Fruit fly (Drosophila melanogaster) whole organism, embryonic: ENCODE measurements around the gene CG32488.

ENCODE experiments used
- Adf1 ChIP-seq: fragments of 200-800 bp; sonication (Bioruptor generic); IDR thresholded peaks from 2 replicates; pipeline ENCODE4 v1.3.6; 2022; ENCODE audit warnings: missing biosample characterization, missing genetic modification characterization
- Aef1 ChIP-seq: fragments of 200-800 bp; sonication (Bioruptor generic); IDR thresholded peaks from 3 replicates; pipeline ENCODE4 v1.3.6; 2022; ENCODE audit warnings: missing biosample characterization, missing genetic modification characterization
- Bdp1 ChIP-seq: fragments of 200-800 bp; sonication (Bioruptor generic); optimal IDR thresholded peaks from 3 replicates; lab custom pipeline; 2016; ENCODE audit warnings: missing biosample characterization, missing genetic modification characterization
- CG10267 ChIP-seq: fragments of 200-800 bp; sonication (Bioruptor generic); optimal IDR thresholded peaks from 2 replicates; lab custom pipeline; 2018; ENCODE audit warnings: missing biosample characterization, mild to moderate bottlenecking, missing genetic modification characterization, moderate library complexity
- CG10321 ChIP-seq: fragments of 200-800 bp; sonication (Bioruptor generic); IDR thresholded peaks from 2 replicates; pipeline ENCODE4 v1.3.6; 2022; ENCODE audit warnings: missing biosample characterization, missing genetic modification characterization
- CG10431 ChIP-seq: fragments of 200-800 bp; sonication (Bioruptor generic); optimal IDR thresholded peaks from 3 replicates; lab custom pipeline; 2018; ENCODE audit warnings: missing biosample characterization, mild to moderate bottlenecking, missing genetic modification characterization
- CG12104 ChIP-seq: fragments of 200-800 bp; sonication (Bioruptor generic); optimal IDR thresholded peaks from 3 replicates; lab custom pipeline; 2016; ENCODE audit warnings: missing biosample characterization, missing genetic modification characterization
- CG12744 ChIP-seq: fragments of 200-800 bp; sonication (Bioruptor generic); optimal IDR thresholded peaks from 2 replicates; lab custom pipeline; 2016; ENCODE audit warnings: missing biosample characterization, missing genetic modification characterization
- CG15011 ChIP-seq: fragments of 200-800 bp; sonication (Bioruptor generic); optimal IDR thresholded peaks from 3 replicates; lab custom pipeline; 2018; ENCODE audit warnings: missing biosample characterization, mild to moderate bottlenecking, missing genetic modification characterization
- CG15514 ChIP-seq: fragments of 200-800 bp; sonication (Bioruptor generic); optimal IDR thresholded peaks from 3 replicates; lab custom pipeline; 2017; ENCODE audit warnings: missing biosample characterization, missing genetic modification characterization, mild to moderate bottlenecking, moderate library complexity, missing genetic modification reagents
- CG1647 ChIP-seq: fragments of 200-800 bp; sonication (Bioruptor generic); optimal IDR thresholded peaks from 3 replicates; lab custom pipeline; 2016; ENCODE audit warnings: missing biosample characterization, missing genetic modification characterization
- CG17186 ChIP-seq: fragments of 200-800 bp; sonication (Bioruptor generic); optimal IDR thresholded peaks from 3 replicates; lab custom pipeline; 2017; ENCODE audit warnings: missing biosample characterization, missing genetic modification reagents, missing genetic modification characterization
- CG17612 ChIP-seq: fragments of 200-800 bp; sonication (Bioruptor generic); IDR thresholded peaks from 2 replicates; pipeline ENCODE4 v1.3.6; 2022; ENCODE audit warnings: missing biosample characterization, missing genetic modification characterization
- CG31224 ChIP-seq: fragments of 200-800 bp; sonication (Bioruptor generic); IDR thresholded peaks from 2 replicates; pipeline ENCODE4 v1.3.6; 2022; ENCODE audit warnings: missing biosample characterization, missing genetic modification characterization
- CG3163 ChIP-seq: fragments of 200-800 bp; sonication (Bioruptor generic); optimal IDR thresholded peaks from 3 replicates; lab custom pipeline; 2016; ENCODE audit warnings: missing biosample characterization, missing genetic modification characterization
- CG34224 ChIP-seq: fragments of 200-800 bp; sonication (Bioruptor generic); IDR thresholded peaks from 3 replicates; pipeline ENCODE4 v1.3.6; 2022; ENCODE audit warnings: missing biosample characterization, missing genetic modification characterization; ENCODE audit not compliant: partially characterized antibody
- CG34376 ChIP-seq: fragments of 200-800 bp; sonication (Bioruptor generic); optimal IDR thresholded peaks from 2 replicates; lab custom pipeline; 2018; ENCODE audit warnings: missing biosample characterization, mild to moderate bottlenecking, missing genetic modification characterization
- CG4404 ChIP-seq: fragments of 200-800 bp; sonication (Bioruptor generic); IDR thresholded peaks from 2 replicates; pipeline ENCODE4 v1.3.6; 2022; ENCODE audit warnings: missing biosample characterization, missing genetic modification characterization
- CG4854 ChIP-seq: fragments of 200-800 bp; sonication (Bioruptor generic); optimal IDR thresholded peaks from 2 replicates; lab custom pipeline; 2016; ENCODE audit warnings: missing biosample characterization, missing genetic modification characterization, inconsistent platforms
- CHES-1-like ChIP-seq: fragments of 200-800 bp; sonication (Bioruptor generic); optimal IDR thresholded peaks from 2 replicates; lab custom pipeline; 2016; ENCODE audit warnings: missing biosample characterization, missing genetic modification characterization
- D19A ChIP-seq: fragments of 200-800 bp; optimal IDR thresholded peaks from 3 replicates; lab custom pipeline; 2019; ENCODE audit warnings: missing biosample characterization, mild to moderate bottlenecking, missing genetic modification characterization, moderate library complexity
- Dfd ChIP-seq, 2 experiments: fragments of >200 bp; optimal IDR thresholded peaks; 2 replicates each; lab custom pipeline; 2017; ENCODE audit warnings: missing biosample characterization in 2 of 2, missing genetic modification characterization in 2 of 2
- Dref ChIP-seq: fragments of 200-800 bp; sonication (Bioruptor generic); IDR thresholded peaks from 2 replicates; pipeline ENCODE4 v1.3.6; 2022; ENCODE audit warnings: missing biosample characterization, missing genetic modification characterization
- Ets97D ChIP-seq: fragments of 200-800 bp; sonication (Bioruptor generic); optimal IDR thresholded peaks from 3 replicates; lab custom pipeline; 2016; ENCODE audit warnings: missing biosample characterization, missing genetic modification characterization
- Hand ChIP-seq: fragments of 200-800 bp; sonication (Bioruptor generic); optimal IDR thresholded peaks from 2 replicates; lab custom pipeline; 2017; ENCODE audit warnings: mild to moderate bottlenecking, missing biosample characterization, missing genetic modification reagents, missing genetic modification characterization
- Hey ChIP-seq: fragments of 200-800 bp; sonication (Bioruptor generic); optimal IDR thresholded peaks from 3 replicates; lab custom pipeline; 2018; ENCODE audit warnings: missing biosample characterization, mild to moderate bottlenecking, missing genetic modification characterization
- Kr ChIP-seq: fragments of 200-800 bp; sonication (Bioruptor generic); optimal IDR thresholded peaks from 2 replicates; lab custom pipeline; 2017; ENCODE audit warnings: missing biosample characterization, mild to moderate bottlenecking, missing genetic modification characterization
- Neu2 ChIP-seq: fragments of 200-800 bp; sonication (Bioruptor generic); optimal IDR thresholded peaks from 3 replicates; lab custom pipeline; 2016; ENCODE audit warnings: missing biosample characterization, missing genetic modification characterization, borderline replicate concordance
- Pdp1 ChIP-seq, 2 experiments: fragments of 200-800 bp; sonication (Bioruptor generic); optimal IDR thresholded peaks; 3 replicates each; lab custom pipeline; 2016; ENCODE audit warnings: missing biosample characterization in 2 of 2, missing genetic modification characterization in 2 of 2, mild to moderate bottlenecking in 1 of 2, moderate library complexity in 1 of 2
- Ravus ChIP-seq: fragments of 200-800 bp; sonication (Bioruptor generic); IDR thresholded peaks from 2 replicates; pipeline ENCODE4 v1.3.6; 2022; ENCODE audit warnings: missing biosample characterization, missing genetic modification characterization
- Stat92E ChIP-seq, 3 experiments: fragments of >200 bp in 2 of 3; fragments of 200-800 bp in 1 of 3; sonication (Bioruptor generic) in 1 of 3; optimal IDR thresholded peaks; 2 replicates each; lab custom pipeline; 2017 to 2019; ENCODE audit warnings: missing biosample characterization in 3 of 3, missing genetic modification characterization in 3 of 3, mild to moderate bottlenecking in 1 of 3, moderate library complexity in 1 of 3
- ac ChIP-seq: fragments of 200-800 bp; sonication (Bioruptor generic); optimal IDR thresholded peaks from 3 replicates; lab custom pipeline; 2017; ENCODE audit warnings: missing biosample characterization, mild to moderate bottlenecking, missing genetic modification characterization
- ci ChIP-seq: fragments of 200-800 bp; sonication (Bioruptor generic); IDR thresholded peaks from 3 replicates; pipeline ENCODE4 v1.3.6; 2022; ENCODE audit warnings: missing biosample characterization, missing genetic modification characterization
- disco-r ChIP-seq: fragments of 200-800 bp; sonication (Bioruptor generic); optimal IDR thresholded peaks from 2 replicates; lab custom pipeline; 2016; ENCODE audit warnings: missing biosample characterization, missing genetic modification characterization
- eve ChIP-seq, 2 experiments: fragments of >200 bp; optimal IDR thresholded peaks; 2 replicates each; lab custom pipeline; 2017; ENCODE audit warnings: missing biosample characterization in 2 of 2, missing genetic modification characterization in 2 of 2
- grau ChIP-seq: fragments of 200-800 bp; optimal IDR thresholded peaks from 3 replicates; lab custom pipeline; 2019; ENCODE audit warnings: missing biosample characterization, mild to moderate bottlenecking, missing genetic modification characterization, moderate library complexity
- grn ChIP-seq: fragments of 200-800 bp; sonication (Bioruptor generic); optimal IDR thresholded peaks from 3 replicates; lab custom pipeline; 2017; ENCODE audit warnings: missing biosample characterization, missing genetic modification characterization
- ken ChIP-seq: fragments of 200-800 bp; sonication (Bioruptor generic); IDR thresholded peaks from 3 replicates; pipeline ENCODE4 v1.3.6; 2022; ENCODE audit warnings: missing biosample characterization, missing genetic modification characterization
- knrl ChIP-seq: fragments of 200-800 bp; sonication (Bioruptor generic); IDR thresholded peaks from 3 replicates; pipeline ENCODE4 v1.3.6; 2022; ENCODE audit warnings: missing biosample characterization, missing genetic modification characterization; ENCODE audit not compliant: partially characterized antibody
- mam ChIP-seq: fragments of 200-800 bp; sonication (Bioruptor generic); optimal IDR thresholded peaks from 3 replicates; lab custom pipeline; 2016; ENCODE audit warnings: missing biosample characterization, missing genetic modification characterization
- nom ChIP-seq: fragments of 200-800 bp; sonication (Bioruptor generic); optimal IDR thresholded peaks from 2 replicates; lab custom pipeline; 2017; ENCODE audit warnings: missing biosample characterization, missing genetic modification characterization, mild to moderate bottlenecking, moderate library complexity, missing genetic modification reagents
- org-1 ChIP-seq: fragments of 200-800 bp; sonication (Bioruptor generic); optimal IDR thresholded peaks from 2 replicates; lab custom pipeline; 2017; ENCODE audit warnings: missing biosample characterization, missing genetic modification characterization
- peb ChIP-seq: fragments of 200-800 bp; sonication (Bioruptor generic); IDR thresholded peaks from 2 replicates; pipeline ENCODE4 v1.3.6; 2022; ENCODE audit warnings: missing biosample characterization, missing genetic modification characterization
- sqz ChIP-seq: fragments of 200-800 bp; sonication (Bioruptor generic); optimal IDR thresholded peaks from 3 replicates; lab custom pipeline; 2018; ENCODE audit warnings: missing biosample characterization, mild to moderate bottlenecking, missing genetic modification characterization
- sug ChIP-seq: fragments of 200-800 bp; optimal IDR thresholded peaks from 2 replicates; lab custom pipeline; 2019; ENCODE audit warnings: missing biosample characterization, mild to moderate bottlenecking, missing genetic modification characterization, moderate library complexity
- vfl ChIP-seq: fragments of 200-800 bp; sonication (Bioruptor generic); optimal IDR thresholded peaks from 2 replicates; lab custom pipeline; 2016; ENCODE audit warnings: missing biosample characterization, missing genetic modification characterization
- wdn ChIP-seq: fragments of 200-800 bp; sonication (Bioruptor generic); IDR thresholded peaks from 2 replicates; pipeline ENCODE4 v1.3.6; 2022; ENCODE audit warnings: missing biosample characterization, missing genetic modification characterization

Gene CG32488

DNA sequence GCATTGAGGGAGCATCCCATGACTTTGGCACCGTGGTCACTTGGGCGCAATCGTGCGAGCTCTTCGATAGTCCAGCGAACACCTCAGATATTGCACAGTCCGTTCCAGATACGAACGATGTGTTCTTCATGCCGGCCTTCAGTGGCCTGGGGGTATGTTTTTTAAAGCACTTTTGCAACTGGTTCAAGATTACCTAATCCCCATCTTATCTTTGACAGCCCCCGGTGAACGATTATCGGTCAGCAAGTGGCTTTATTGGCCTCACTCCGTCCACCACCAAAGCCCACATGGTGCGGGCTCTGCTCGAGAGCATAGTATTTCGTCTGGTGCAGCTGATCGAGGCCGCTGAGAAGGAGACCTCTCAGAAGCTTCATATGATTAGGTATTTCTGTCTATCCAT is 38.2 kb upstream of the CG32488 start:
- TF ChIP-seq Pdp1 (GFP tag; optimal IDR thresholded peaks at IDR 0.05; lab: Kevin White, UChicago) (peak in 1 of 2 experiments; percentile 11), sug (tag; lab: Kevin White, UChicago) (peak; percentile 96), grn (GFP tag; lab: Kevin White, UChicago) (peak; percentile 45), wdn (GFP tag; lab: Robert Waterston, UW) (no peak)

dm6 chr3L:3052110-3052871 is 36.4 kb upstream of the CG32488 start, which contains the start of gene CG1271:
Gene CG1271 (plus strand): TSS chr3L:3052514.
- TF ChIP-seq CG15514 (GFP tag; lab: Kevin White, UChicago) (peak; percentile 86), mam (peak; percentile 73), knrl (GFP tag; lab: Robert Waterston, UW) (peak; percentile 26; the same call in 1 of the 3 replicates), Hand (GFP tag; lab: Kevin White, UChicago) (no peak), Dfd (GFP tag; optimal IDR thresholded peaks at IDR 0.05; lab: Kevin White, UChicago) (no peak), Aef1 (peak; percentile 78), ken (GFP tag; lab: Robert Waterston, UW) (0 out of 3 replicates have a peak, but pooled peaks have one; percentile 44), Neu2 (GFP tag; lab: Kevin White, UChicago) (peak; percentile 28), sqz (GFP tag; lab: Kevin White, UChicago) (no peak), CG31224 (0 out of 2 replicates have a peak, but pooled peaks have one; percentile 5), vfl (GFP tag; lab: Kevin White, UChicago) (peak; percentile 39), CG17612 (GFP tag; lab: Robert Waterston, UW) (no peak), Bdp1 (GFP tag; lab: Kevin White, UChicago) (peak; percentile 28), CG34376 (GFP tag; lab: Kevin White, UChicago) (peak; percentile 87), D19A (tag; lab: Kevin White, UChicago) (peak; percentile 28), Stat92E (GFP tag; optimal IDR thresholded peaks at IDR 0.05; lab: Kevin White, UChicago) (peak in 1 of 3 experiments; percentile 58), grau (peak; percentile 68), CG10321 (GFP tag; lab: Robert Waterston, UW) (no peak), org-1 (peak; percentile 13), nom (peak; percentile 52), CG17186 (GFP tag; lab: Kevin White, UChicago) (peak; percentile 86), Dref (0 out of 2 replicates have a peak, but pooled peaks have one; percentile 16), CG10267 (peak; percentile 97), Hey (tag; lab: Kevin White, UChicago) (no peak), CG34224 (no peak), Kr (GFP tag; lab: Kevin White, UChicago) (no peak), CG4854 (GFP tag; lab: Kevin White, UChicago) (peak; percentile 64), CG10431 (GFP tag; lab: Kevin White, UChicago) (no peak), Adf1 (GFP tag; lab: Robert Waterston, UW) (peak; percentile 27), CHES-1-like (GFP tag; lab: Kevin White, UChicago) (peak; percentile 71), peb (GFP tag; lab: Robert Waterston, UW) (peak; percentile 28; the same call in 1 of the 2 replicates), grn (GFP tag; lab: Kevin White, UChicago) (peak; percentile 92), CG12104 (GFP tag; lab: Kevin White, UChicago) (peak; percentile 54), disco-r (GFP tag; lab: Kevin White, UChicago) (peak; percentile 37), CG15011 (GFP tag; lab: Kevin White, UChicago) (peak; percentile 23), CG12744 (GFP tag; lab: Kevin White, UChicago) (peak; percentile 24), ci (GFP tag; lab: Robert Waterston, UW) (no peak), Ravus (GFP tag; lab: Robert Waterston, UW) (0 out of 2 replicates have a peak, but pooled peaks have one; percentile 3), CG3163 (GFP tag; lab: Kevin White, UChicago) (peak; percentile 52), ac (no peak), eve (GFP tag; optimal IDR thresholded peaks at IDR 0.05; lab: Kevin White, UChicago) (no peak), Ets97D (GFP tag; lab: Kevin White, UChicago) (peak; percentile 71), CG4404 (GFP tag; lab: Robert Waterston, UW) (peak; percentile 29; the same call in 1 of the 2 replicates), CG1647 (peak; percentile 65)
